Fruit fly (Drosophila melanogaster) whole organism, embryonic: ENCODE results near the gene amrt.

Experiments
- ATbp ChIP-seq: fragments of 200-800 bp; sonication (Bioruptor generic); optimal IDR thresholded peaks from 2 replicates; lab custom pipeline; 2017; ENCODE audit warnings: missing biosample characterization, mild to moderate bottlenecking, missing genetic modification characterization, missing genetic modification reagents
- Bteb2 ChIP-seq: fragments of 200-800 bp; sonication (Bioruptor generic); optimal IDR thresholded peaks from 2 replicates; lab custom pipeline; 2016; ENCODE audit warnings: missing biosample characterization, missing genetic modification characterization
- CG10267 ChIP-seq: fragments of 200-800 bp; sonication (Bioruptor generic); optimal IDR thresholded peaks from 2 replicates; lab custom pipeline; 2018; ENCODE audit warnings: missing biosample characterization, mild to moderate bottlenecking, missing genetic modification characterization, moderate library complexity
- CG10431 ChIP-seq: fragments of 200-800 bp; sonication (Bioruptor generic); optimal IDR thresholded peaks from 3 replicates; lab custom pipeline; 2018; ENCODE audit warnings: missing biosample characterization, mild to moderate bottlenecking, missing genetic modification characterization
- CG10959 ChIP-seq: fragments of 200-800 bp; sonication (Bioruptor generic); IDR thresholded peaks from 2 replicates; pipeline ENCODE4 v1.3.6; 2022; ENCODE audit warnings: missing biosample characterization, missing genetic modification characterization
- CG11085 ChIP-seq: fragments of 200-800 bp; sonication (Bioruptor generic); IDR thresholded peaks from 2 replicates; pipeline ENCODE4 v1.3.6; 2022; ENCODE audit warnings: missing biosample characterization, missing genetic modification characterization
- CG11247 ChIP-seq: fragments of 200-800 bp; sonication (Bioruptor generic); IDR thresholded peaks from 2 replicates; pipeline ENCODE4 v1.3.6; 2022; ENCODE audit warnings: missing biosample characterization, missing genetic modification characterization
- CG11456 ChIP-seq: fragments of 200-800 bp; sonication (Bioruptor generic); IDR thresholded peaks from 3 replicates; pipeline ENCODE4 v1.3.6; 2022; ENCODE audit warnings: missing biosample characterization, missing genetic modification characterization
- CG17361 ChIP-seq: fragments of 200-800 bp; sonication (Bioruptor generic); IDR thresholded peaks from 3 replicates; pipeline ENCODE4 v1.3.6; 2022; ENCODE audit warnings: missing biosample characterization, missing genetic modification characterization
- CG1792 ChIP-seq: fragments of 200-800 bp; sonication (Bioruptor generic); optimal IDR thresholded peaks from 2 replicates; lab custom pipeline; 2016; ENCODE audit warnings: missing biosample characterization, missing genetic modification characterization
- CG2129 ChIP-seq: fragments of 200-800 bp; sonication (Bioruptor generic); IDR thresholded peaks from 2 replicates; pipeline ENCODE4 v1.3.6; 2022; ENCODE audit warnings: missing biosample characterization, missing genetic modification characterization; ENCODE audit not compliant: partially characterized antibody
- CG2875 ChIP-seq: fragments of 200-800 bp; sonication (Bioruptor generic); optimal IDR thresholded peaks from 2 replicates; lab custom pipeline; 2017; ENCODE audit warnings: missing biosample characterization, mild to moderate bottlenecking, missing genetic modification characterization, missing genetic modification reagents
- CG34376 ChIP-seq: fragments of 200-800 bp; sonication (Bioruptor generic); optimal IDR thresholded peaks from 2 replicates; lab custom pipeline; 2018; ENCODE audit warnings: missing biosample characterization, mild to moderate bottlenecking, missing genetic modification characterization
- CG7372 ChIP-seq: fragments of 200-800 bp; sonication (Bioruptor generic); IDR thresholded peaks from 2 replicates; pipeline ENCODE4 v1.3.6; 2022; ENCODE audit warnings: missing biosample characterization, missing genetic modification characterization
- CG7556 ChIP-seq: fragments of 200-800 bp; sonication (Bioruptor generic); optimal IDR thresholded peaks from 2 replicates; lab custom pipeline; 2017; ENCODE audit warnings: missing biosample characterization, mild to moderate bottlenecking, missing genetic modification characterization
- CG8089 ChIP-seq: fragments of 200-800 bp; sonication (Bioruptor generic); optimal IDR thresholded peaks from 3 replicates; lab custom pipeline; 2016; ENCODE audit warnings: missing biosample characterization, missing genetic modification characterization
- CG8765 ChIP-seq: fragments of 200-800 bp; sonication (Bioruptor generic); IDR thresholded peaks from 2 replicates; pipeline ENCODE4 v1.3.6; 2022; ENCODE audit warnings: missing biosample characterization, missing genetic modification characterization
- CG8944 ChIP-seq: fragments of 200-800 bp; sonication (Bioruptor generic); optimal IDR thresholded peaks from 3 replicates; lab custom pipeline; 2016; ENCODE audit warnings: missing biosample characterization, missing genetic modification characterization
- CG9932 ChIP-seq: fragments of 200-800 bp; sonication (Bioruptor generic); IDR thresholded peaks from 2 replicates; pipeline ENCODE4 v1.3.6; 2022; ENCODE audit warnings: missing biosample characterization, missing genetic modification characterization
- CTCF ChIP-seq: fragments of 200-800 bp; sonication (Bioruptor generic); optimal IDR thresholded peaks from 2 replicates; lab custom pipeline; 2017; ENCODE audit warnings: missing biosample characterization, mild to moderate bottlenecking, missing genetic modification characterization, moderate library complexity
- Dref ChIP-seq: fragments of 200-800 bp; sonication (Bioruptor generic); IDR thresholded peaks from 2 replicates; pipeline ENCODE4 v1.3.6; 2022; ENCODE audit warnings: missing biosample characterization, missing genetic modification characterization
- Drgx ChIP-seq: fragments of 200-800 bp; sonication (Bioruptor generic); IDR thresholded peaks from 2 replicates; pipeline ENCODE4 v1.3.6; 2022; ENCODE audit warnings: missing biosample characterization, missing genetic modification characterization
- Eip74EF ChIP-seq, 2 experiments: fragments of 200-800 bp in 1 of 2; fragments of >200 bp in 1 of 2; sonication (Bioruptor generic) in 1 of 2; optimal IDR thresholded peaks; 2 replicates each; lab custom pipeline; 2017 to 2019; ENCODE audit warnings: missing biosample characterization in 2 of 2, missing genetic modification characterization in 2 of 2, mild to moderate bottlenecking in 1 of 2, moderate library complexity in 1 of 2
- GATAe ChIP-seq: fragments of 200-800 bp; sonication (Bioruptor generic); conservative IDR thresholded peaks from 2 replicates; pipeline ENCODE4 v1.3.6; 2022; ENCODE audit warnings: missing biosample characterization, missing genetic modification characterization
- Hand ChIP-seq: fragments of 200-800 bp; sonication (Bioruptor generic); optimal IDR thresholded peaks from 2 replicates; lab custom pipeline; 2017; ENCODE audit warnings: mild to moderate bottlenecking, missing biosample characterization, missing genetic modification reagents, missing genetic modification characterization
- Hmr ChIP-seq: fragments of 200-800 bp; sonication (Bioruptor generic); optimal IDR thresholded peaks from 3 replicates; lab custom pipeline; 2017; ENCODE audit warnings: mild to moderate bottlenecking, missing biosample characterization, missing genetic modification reagents, missing genetic modification characterization
- Kr ChIP-seq: fragments of 200-800 bp; sonication (Bioruptor generic); optimal IDR thresholded peaks from 2 replicates; lab custom pipeline; 2017; ENCODE audit warnings: missing biosample characterization, mild to moderate bottlenecking, missing genetic modification characterization
- Med ChIP-seq: fragments of 200-800 bp; sonication (Bioruptor generic); peaks from one replicate; lab custom pipeline; 2016; ENCODE audit warnings: missing biosample characterization, missing genetic modification characterization, mild to moderate bottlenecking, inconsistent platforms, moderate library complexity
- Ptx1 ChIP-seq: fragments of 200-800 bp; sonication (Bioruptor generic); IDR thresholded peaks from 2 replicates; pipeline ENCODE4 v1.3.6; 2022; ENCODE audit warnings: missing biosample characterization, missing genetic modification characterization
- bbx ChIP-seq: fragments of 200-800 bp; sonication (Bioruptor generic); IDR thresholded peaks from 2 replicates; pipeline ENCODE4 v1.3.6; 2022; ENCODE audit warnings: missing biosample characterization, missing genetic modification characterization; ENCODE audit not compliant: partially characterized antibody
- cad ChIP-seq: fragments of >200 bp; optimal IDR thresholded peaks from 2 replicates; lab custom pipeline; 2017; ENCODE audit warnings: missing biosample characterization, missing genetic modification characterization
- crc ChIP-seq: fragments of 200-800 bp; sonication (Bioruptor generic); optimal IDR thresholded peaks from 2 replicates; lab custom pipeline; 2016; ENCODE audit warnings: missing biosample characterization, missing genetic modification characterization
- gce ChIP-seq: fragments of 200-800 bp; sonication (Bioruptor generic); IDR thresholded peaks from 3 replicates; pipeline ENCODE4 v1.3.6; 2022; ENCODE audit warnings: missing biosample characterization, missing genetic modification characterization
- ham ChIP-seq: fragments of 200-800 bp; sonication (Bioruptor generic); IDR thresholded peaks from 2 replicates; pipeline ENCODE4 v1.3.6; 2022; ENCODE audit warnings: missing biosample characterization, missing genetic modification characterization
- hbn ChIP-seq: fragments of 200-800 bp; sonication (Bioruptor generic); IDR thresholded peaks from 2 replicates; pipeline ENCODE4 v1.3.6; 2022; ENCODE audit warnings: missing biosample characterization, missing genetic modification characterization; ENCODE audit not compliant: partially characterized antibody
- her ChIP-seq: fragments of 200-800 bp; sonication (Bioruptor generic); optimal IDR thresholded peaks from 2 replicates; lab custom pipeline; 2016; ENCODE audit warnings: missing biosample characterization, missing genetic modification characterization
- hth ChIP-seq: fragments of >200 bp; optimal IDR thresholded peaks from 2 replicates; lab custom pipeline; 2017; ENCODE audit warnings: inconsistent platforms
- jigr1 ChIP-seq: fragments of 200-800 bp; sonication (Bioruptor generic); IDR thresholded peaks from 3 replicates; pipeline ENCODE4 v1.3.6; 2022; ENCODE audit warnings: missing biosample characterization, missing genetic modification characterization
- nerfin-2 ChIP-seq: fragments of 200-800 bp; sonication (Bioruptor generic); IDR thresholded peaks from 2 replicates; pipeline ENCODE4 v1.3.6; 2022; ENCODE audit warnings: missing biosample characterization, missing genetic modification characterization; ENCODE audit not compliant: partially characterized antibody
- odd ChIP-seq: fragments of 200-800 bp; sonication (Bioruptor generic); optimal IDR thresholded peaks from 2 replicates; lab custom pipeline; 2017; ENCODE audit warnings: missing biosample characterization, mild to moderate bottlenecking, missing genetic modification characterization
- pho ChIP-seq: fragments of 200-800 bp; sonication (Bioruptor generic); optimal IDR thresholded peaks from 2 replicates; lab custom pipeline; 2016; ENCODE audit warnings: missing biosample characterization, missing genetic modification characterization
- psq ChIP-seq: fragments of 200-800 bp; sonication (Bioruptor generic); optimal IDR thresholded peaks from 2 replicates; lab custom pipeline; 2017; ENCODE audit warnings: missing biosample characterization, missing genetic modification characterization
- rib ChIP-seq: fragments of 200-800 bp; sonication (Bioruptor generic); IDR thresholded peaks from 2 replicates; pipeline ENCODE4 v1.3.6; 2022; ENCODE audit warnings: missing biosample characterization, missing genetic modification characterization
- salm ChIP-seq: fragments of 200-800 bp; sonication (Bioruptor generic); optimal IDR thresholded peaks from 2 replicates; lab custom pipeline; 2018; ENCODE audit warnings: missing biosample characterization, mild to moderate bottlenecking, missing genetic modification characterization
- sd ChIP-seq: fragments of 200-800 bp; sonication (Bioruptor generic); optimal IDR thresholded peaks from 3 replicates; lab custom pipeline; 2018; ENCODE audit warnings: missing biosample characterization, mild to moderate bottlenecking, missing genetic modification characterization, moderate library complexity
- sima ChIP-seq: fragments of 200-800 bp; sonication (Bioruptor generic); optimal IDR thresholded peaks from 2 replicates; lab custom pipeline; 2016; ENCODE audit warnings: missing biosample characterization, missing genetic modification characterization
- sr ChIP-seq: fragments of 200-800 bp; sonication (Bioruptor generic); IDR thresholded peaks from 3 replicates; pipeline ENCODE4 v1.3.6; 2022; ENCODE audit warnings: missing biosample characterization, missing genetic modification characterization
- stwl ChIP-seq: fragments of 200-800 bp; sonication (Bioruptor generic); optimal IDR thresholded peaks from 3 replicates; lab custom pipeline; 2018; ENCODE audit warnings: missing biosample characterization, mild to moderate bottlenecking, missing genetic modification characterization, moderate library complexity
- tgo ChIP-seq: fragments of 200-800 bp; sonication (Bioruptor generic); IDR thresholded peaks from 3 replicates; pipeline ENCODE4 v1.3.6; 2022; ENCODE audit warnings: missing biosample characterization, missing genetic modification characterization
- toy ChIP-seq: fragments of 200-800 bp; sonication (Bioruptor generic); IDR thresholded peaks from 2 replicates; pipeline ENCODE4 v1.3.6; 2022; ENCODE audit warnings: missing biosample characterization, missing genetic modification characterization
- zfh1 ChIP-seq: fragments of 200-800 bp; sonication (Bioruptor generic); IDR thresholded peaks from 3 replicates; pipeline ENCODE4 v1.3.6; 2022; ENCODE audit warnings: missing biosample characterization, missing genetic modification characterization

The amrt gene

dm6 chrX:13820310-13821038 lies 38.2 kb downstream of the amrt start (continued):
- TF ChIP-seq CG9932 (GFP tag; lab: Robert Waterston, UW) (0 out of 2 replicates have a peak, but pooled peaks have one; percentile 20), gce (no peak), psq (GFP tag; lab: Kevin White, UChicago) (no peak), crc (GFP tag; lab: Kevin White, UChicago) (no peak), salm (tag; lab: Kevin White, UChicago) (no peak), ham (no peak), Hand (GFP tag; lab: Kevin White, UChicago) (peak; percentile 13), stwl (no peak), cad (GFP tag; lab: Kevin White, UChicago) (no peak), zfh1 (GFP tag; lab: Robert Waterston, UW) (no peak), CG8765 (no peak), Ptx1 (GFP tag; lab: Robert Waterston, UW) (no peak), Hmr (GFP tag; lab: Kevin White, UChicago) (no peak), her (GFP tag; lab: Kevin White, UChicago) (no peak), CG11247 (no peak), CG7372 (GFP tag; lab: Robert Waterston, UW) (no peak), Med (GFP tag; lab: Kevin White, UChicago) (peak; percentile 39), Kr (GFP tag; lab: Kevin White, UChicago) (no peak), nerfin-2 (no peak), CG8089 (GFP tag; lab: Kevin White, UChicago) (no peak), pho (GFP tag; lab: Kevin White, UChicago) (no peak), Eip74EF (GFP tag; optimal IDR thresholded peaks at IDR 0.05; lab: Kevin White, UChicago) (peak in 1 of 2 experiments; percentile 10), odd (GFP tag; lab: Kevin White, UChicago) (no peak), CG2129 (no peak), tgo (GFP tag; lab: Robert Waterston, UW) (no peak), sima (GFP tag; lab: Kevin White, UChicago) (no peak), CG34376 (GFP tag; lab: Kevin White, UChicago) (no peak), CG7556 (GFP tag; lab: Kevin White, UChicago) (peak; percentile 30), GATAe (GFP tag; lab: Robert Waterston, UW) (no peak), CTCF (GFP tag; lab: Kevin White, UChicago) (no peak), Drgx (0 out of 2 replicates have a peak, but pooled peaks have one; percentile 16), CG1792 (GFP tag; lab: Kevin White, UChicago) (no peak), CG10959 (no peak), Bteb2 (GFP tag; lab: Kevin White, UChicago) (no peak), ATbp (GFP tag; lab: Kevin White, UChicago) (peak; percentile 57), rib (GFP tag; lab: Robert Waterston, UW) (no peak), sr (0 out of 3 replicates have a peak, but pooled peaks have one; percentile 33), hth (lab: Kevin White, UChicago) (no peak), CG10267 (tag; lab: Kevin White, UChicago) (peak; percentile 20), CG11085 (GFP tag; lab: Robert Waterston, UW) (no peak), toy (GFP tag; lab: Robert Waterston, UW) (no peak), sd (tag; lab: Kevin White, UChicago) (no peak), jigr1 (GFP tag; lab: Robert Waterston, UW) (no peak), CG2875 (GFP tag; lab: Kevin White, UChicago) (peak; percentile 16), hbn (GFP tag; lab: Robert Waterston, UW) (no peak), CG11456 (GFP tag; lab: Robert Waterston, UW) (no peak), Dref (GFP tag; lab: Robert Waterston, UW) (no peak), bbx (GFP tag; lab: Robert Waterston, UW) (no peak), CG17361 (peak; percentile 62; the same call in 2 of the 3 replicates), CG10431 (no peak), CG8944 (GFP tag; lab: Kevin White, UChicago) (no peak)
